Worm (Caenorhabditis elegans): ENCODE measurements around the gene K07H8.7.

DNA sequence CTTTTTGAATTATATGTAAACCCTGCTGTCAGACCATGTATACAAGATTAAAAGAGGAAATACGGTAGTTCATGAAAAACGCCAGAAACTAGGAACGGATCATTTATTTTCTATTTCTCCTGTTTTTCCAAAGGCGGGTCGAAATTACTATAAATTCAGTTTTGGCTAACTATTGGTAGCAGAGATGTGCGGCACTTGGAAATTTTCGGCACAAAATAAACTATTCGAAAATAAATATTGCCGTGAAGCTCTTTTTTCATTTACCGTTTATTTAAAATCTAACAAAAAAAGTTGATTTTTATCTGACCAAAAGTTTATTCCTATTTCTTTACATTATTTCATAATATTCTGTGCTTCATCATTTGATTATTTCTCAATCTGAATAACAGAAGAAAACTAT, 15.7 kb downstream of the K07H8.7 start, which contains the start of gene T09A12.1:
- TF ChIP-seq ama-1 (optimal IDR thresholded peaks at IDR 0.05) (no peak), nhr-77 (tag; optimal IDR thresholded peaks at IDR 0.05) (no peak), egl-27 (tag; optimal IDR thresholded peaks at IDR 0.05) (no peak), blmp-1 (tag; optimal IDR thresholded peaks at IDR 0.05; ENCODE audit: insufficient read depth) (no peak), elt-3 (tag; optimal IDR thresholded peaks at IDR 0.05) (no peak), ceh-16 (tag; optimal IDR thresholded peaks at IDR 0.05) (no peak), fos-1 (tag; optimal IDR thresholded peaks at IDR 0.05) (no peak), lin-39 (tag; optimal IDR thresholded peaks at IDR 0.05) (no peak), lsy-2 (tag; optimal IDR thresholded peaks at IDR 0.05) (no peak), nhr-11 (tag; optimal IDR thresholded peaks at IDR 0.05) (no peak), nhr-12 (tag; optimal IDR thresholded peaks at IDR 0.05) (no peak), unc-39 (tag; optimal IDR thresholded peaks at IDR 0.05) (no peak)

Measured in whole organism, L2 larva.